Fruit fly (Drosophila melanogaster): ENCODE data around the gene p38a.

Gene p38a

DNA sequence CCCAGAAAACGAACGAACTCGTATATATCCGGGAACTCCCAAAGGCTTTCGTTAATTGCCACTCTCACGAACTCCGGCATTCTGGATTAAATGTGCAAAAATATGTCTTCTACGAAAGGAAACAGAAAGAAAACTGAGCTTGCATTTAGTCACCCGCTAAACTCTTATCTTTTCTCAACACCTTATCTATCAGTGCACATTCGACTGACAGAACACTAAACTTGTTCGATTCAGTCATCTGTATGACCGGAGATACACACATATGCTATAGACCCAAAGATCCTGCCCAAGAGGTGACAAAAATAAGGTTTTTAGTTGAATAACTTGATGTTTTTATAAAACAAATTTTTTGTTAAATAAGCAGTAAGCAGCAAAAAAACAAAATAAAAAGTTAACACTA is 2.0 kb downstream of the p38a start, which contains the start of gene p38c:
Gene p38c, minus strand, starts transcription at position 101 of the 400 bp plus-strand sequence.
- TF ChIP-seq jim (GFP tag; optimal IDR thresholded peaks at IDR 0.05) (no peak), Mio (GFP tag; optimal IDR thresholded peaks at IDR 0.05) (no peak), Rel (GFP tag; optimal IDR thresholded peaks at IDR 0.05) (no peak), Rel (tag; optimal IDR thresholded peaks at IDR 0.05) (peak; percentile 55), rgr (GFP tag; optimal IDR thresholded peaks at IDR 0.05) (no peak)

DNA sequence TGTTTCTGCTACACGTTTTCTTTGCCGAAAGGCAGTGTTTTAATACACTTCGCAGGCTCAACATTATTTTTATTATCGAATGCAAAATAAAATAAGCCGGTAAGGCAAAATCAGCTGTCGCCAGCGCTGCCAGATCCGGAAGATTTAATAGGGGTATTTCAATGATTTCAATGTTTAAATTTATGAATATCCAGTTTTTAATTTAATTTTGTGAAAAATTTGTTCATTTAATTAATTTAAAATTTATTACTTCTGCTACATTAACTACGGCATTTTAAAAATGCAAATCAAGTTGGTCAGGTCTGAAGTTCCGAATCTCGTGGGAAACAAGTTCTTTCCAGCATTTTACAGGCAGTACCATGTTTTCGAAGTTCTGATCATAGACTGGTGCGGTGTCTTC is 3.3 kb downstream of the p38a start, which contains the start of gene Slimp:
Gene Slimp, minus strand, starts transcription at position 130 of the 400 bp plus-strand sequence.
- TF ChIP-seq brk (GFP tag; optimal IDR thresholded peaks at IDR 0.05): no peak
- no peak for TF ChIP-seq dmrt93B (GFP tag; optimal IDR thresholded peaks at IDR 0.05)
- peak; percentile 37 for TF ChIP-seq ey (GFP tag; optimal IDR thresholded peaks at IDR 0.05)
- TF ChIP-seq psq (GFP tag; optimal IDR thresholded peaks at IDR 0.05): peak; percentile 19
- TF ChIP-seq jim (GFP tag; optimal IDR thresholded peaks at IDR 0.05): no peak
- TF ChIP-seq Rel (GFP tag; optimal IDR thresholded peaks at IDR 0.05): no peak
- TF ChIP-seq Rel (tag; optimal IDR thresholded peaks at IDR 0.05): peak; percentile 18
- peak; percentile 40 for TF ChIP-seq br (GFP tag; optimal IDR thresholded peaks at IDR 0.05)
- no peak for TF ChIP-seq CG32264 (GFP tag; optimal IDR thresholded peaks at IDR 0.05)
- TF ChIP-seq tai (GFP tag; optimal IDR thresholded peaks at IDR 0.05): no peak
- TF ChIP-seq sage (GFP tag; optimal IDR thresholded peaks at IDR 0.05): peak; percentile 43
- peak; percentile 55 for TF ChIP-seq rgr (GFP tag; optimal IDR thresholded peaks at IDR 0.05)
- TF ChIP-seq HLH106 (tag; optimal IDR thresholded peaks at IDR 0.05): peak; percentile 50
- TF ChIP-seq Hr83 (GFP tag; optimal IDR thresholded peaks at IDR 0.05; ENCODE audit: poor library complexity, severe bottlenecking): no peak
- peak; percentile 28 for TF ChIP-seq fru (GFP tag; optimal IDR thresholded peaks at IDR 0.05)
- no peak for TF ChIP-seq dsf (GFP tag; optimal IDR thresholded peaks at IDR 0.05; ENCODE audit: borderline replicate concordance)
- peak; percentile 1 for TF ChIP-seq sv (GFP tag; optimal IDR thresholded peaks at IDR 0.05)
- no peak for TF ChIP-seq dl (GFP tag; optimal IDR thresholded peaks at IDR 0.05; ENCODE audit: insufficient read depth in 1 of 2, partially characterized antibody in 2 of 2)
- TF ChIP-seq GATAd (GFP tag; optimal IDR thresholded peaks at IDR 0.05): no peak
- no peak for TF ChIP-seq lola (GFP tag; optimal IDR thresholded peaks at IDR 0.05)
- TF ChIP-seq CG9705 (GFP tag; optimal IDR thresholded peaks at IDR 0.05): peak; percentile 13
- TF ChIP-seq Dfd (GFP tag; optimal IDR thresholded peaks at IDR 0.05): no peak
- TF ChIP-seq pan (optimal IDR thresholded peaks at IDR 0.05): no peak
- peak; percentile 38 for TF ChIP-seq Hnf4 (GFP tag; optimal IDR thresholded peaks at IDR 0.05)
- TF ChIP-seq Vsx2 (GFP tag; optimal IDR thresholded peaks at IDR 0.05; ENCODE audit: partially characterized antibody): no peak
- TF ChIP-seq usp (GFP tag; optimal IDR thresholded peaks at IDR 0.05): no peak
- peak; percentile 53 for TF ChIP-seq h (GFP tag; optimal IDR thresholded peaks at IDR 0.05)
- TF ChIP-seq Jra (GFP tag; optimal IDR thresholded peaks at IDR 0.05): no peak
- TF ChIP-seq Hr78 (GFP tag; optimal IDR thresholded peaks at IDR 0.05): no peak
- TF ChIP-seq Mio (GFP tag; optimal IDR thresholded peaks at IDR 0.05): no peak
- no peak for TF ChIP-seq Myc (optimal IDR thresholded peaks at IDR 0.05)
- TF ChIP-seq OdsH (GFP tag; optimal IDR thresholded peaks at IDR 0.05): no peak
- TF ChIP-seq foxo (GFP tag; optimal IDR thresholded peaks at IDR 0.05): peak in 1 of 2 experiments; percentile 49
- peak; percentile 37 for TF ChIP-seq woc (GFP tag; optimal IDR thresholded peaks at IDR 0.05)
- TF ChIP-seq CrebA (GFP tag; optimal IDR thresholded peaks at IDR 0.05; ENCODE audit: borderline replicate concordance): no peak
- peak; percentile 10 for TF ChIP-seq Sp1 (GFP tag; optimal IDR thresholded peaks at IDR 0.05)
- TF ChIP-seq Abd-B (GFP tag; optimal IDR thresholded peaks at IDR 0.05): no peak
- no peak for TF ChIP-seq N (GFP tag; optimal IDR thresholded peaks at IDR 0.05)
- TF ChIP-seq Dif (GFP tag; optimal IDR thresholded peaks at IDR 0.05; ENCODE audit: partially characterized antibody): no peak

DNA sequence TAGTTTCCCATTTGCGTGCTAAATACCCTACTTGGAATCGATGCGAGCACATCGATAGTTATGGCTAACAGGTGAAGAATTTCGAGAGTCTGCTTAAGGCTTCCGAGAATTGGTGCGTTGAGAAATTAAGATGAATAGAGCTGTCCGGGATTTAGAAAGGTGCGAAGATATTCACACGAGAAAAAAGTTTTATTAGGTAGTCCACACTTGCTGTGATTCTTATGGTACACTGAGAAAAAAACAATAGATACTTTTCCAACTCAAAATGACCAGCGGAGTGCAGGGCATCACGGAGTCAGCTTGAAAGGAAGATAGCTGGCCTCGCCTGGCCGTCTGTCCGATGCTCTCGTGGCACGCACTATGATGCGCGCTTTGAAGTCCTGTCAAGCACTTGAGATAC is 7.6 kb downstream of the p38a start:
- TF ChIP-seq woc (GFP tag; optimal IDR thresholded peaks at IDR 0.05): peak; percentile 72
- TF ChIP-seq dmrt93B (GFP tag; optimal IDR thresholded peaks at IDR 0.05): peak; percentile 13
- TF ChIP-seq CG32264 (GFP tag; optimal IDR thresholded peaks at IDR 0.05): peak; percentile 0
- peak; percentile 62 for TF ChIP-seq HLH106 (tag; optimal IDR thresholded peaks at IDR 0.05)
- no peak for TF ChIP-seq usp (GFP tag; optimal IDR thresholded peaks at IDR 0.05)
- TF ChIP-seq ey (GFP tag; optimal IDR thresholded peaks at IDR 0.05): peak; percentile 72
- TF ChIP-seq rgr (GFP tag; optimal IDR thresholded peaks at IDR 0.05): peak; percentile 56
- no peak for TF ChIP-seq Vsx2 (GFP tag; optimal IDR thresholded peaks at IDR 0.05; ENCODE audit: partially characterized antibody)
- no peak for TF ChIP-seq tai (GFP tag; optimal IDR thresholded peaks at IDR 0.05)
- no peak for TF ChIP-seq sage (GFP tag; optimal IDR thresholded peaks at IDR 0.05)
- peak; percentile 45 for TF ChIP-seq psq (GFP tag; optimal IDR thresholded peaks at IDR 0.05)
- peak in 1 of 2 experiments; percentile 72 for TF ChIP-seq foxo (GFP tag; optimal IDR thresholded peaks at IDR 0.05)
- no peak for TF ChIP-seq Rel (GFP tag; optimal IDR thresholded peaks at IDR 0.05)
- no peak for TF ChIP-seq Rel (tag; optimal IDR thresholded peaks at IDR 0.05)
- peak; percentile 36 for TF ChIP-seq Hnf4 (GFP tag; optimal IDR thresholded peaks at IDR 0.05)
- TF ChIP-seq CrebA (GFP tag; optimal IDR thresholded peaks at IDR 0.05; ENCODE audit: borderline replicate concordance): no peak
- peak; percentile 73 for TF ChIP-seq fru (GFP tag; optimal IDR thresholded peaks at IDR 0.05)
- no peak for TF ChIP-seq lola (GFP tag; optimal IDR thresholded peaks at IDR 0.05)
- TF ChIP-seq OdsH (GFP tag; optimal IDR thresholded peaks at IDR 0.05): peak; percentile 49
- TF ChIP-seq Dif (GFP tag; optimal IDR thresholded peaks at IDR 0.05; ENCODE audit: partially characterized antibody): no peak
- TF ChIP-seq Sp1 (GFP tag; optimal IDR thresholded peaks at IDR 0.05): peak; percentile 61
- TF ChIP-seq Jra (GFP tag; optimal IDR thresholded peaks at IDR 0.05): peak; percentile 22
- TF ChIP-seq CG9705 (GFP tag; optimal IDR thresholded peaks at IDR 0.05): no peak
- TF ChIP-seq br (GFP tag; optimal IDR thresholded peaks at IDR 0.05): peak; percentile 66
- no peak for TF ChIP-seq Hr78 (GFP tag; optimal IDR thresholded peaks at IDR 0.05)
- peak; percentile 73 for TF ChIP-seq h (GFP tag; optimal IDR thresholded peaks at IDR 0.05)
- TF ChIP-seq jim (GFP tag; optimal IDR thresholded peaks at IDR 0.05): no peak
- no peak for TF ChIP-seq sv (GFP tag; optimal IDR thresholded peaks at IDR 0.05)
- TF ChIP-seq pan (optimal IDR thresholded peaks at IDR 0.05): no peak

Measured in whole organism, wandering third instar larva.